Fruit fly (Drosophila melanogaster): ENCODE data around the gene CG13367.

CG13367 gene

dm6 chrX:616761-617476 lies 27.6 kb upstream of the CG13367 start:
- TF ChIP-seq OdsH (GFP tag; optimal IDR thresholded peaks at IDR 0.05) (peak; percentile 2), fru (GFP tag; optimal IDR thresholded peaks at IDR 0.05) (peak; percentile 10), foxo (GFP tag; optimal IDR thresholded peaks at IDR 0.05) (no peak), h (GFP tag; optimal IDR thresholded peaks at IDR 0.05) (no peak), dl (GFP tag; optimal IDR thresholded peaks at IDR 0.05; ENCODE audit: insufficient read depth in 1 of 2, partially characterized antibody in 2 of 2) (no peak), pan (optimal IDR thresholded peaks at IDR 0.05) (no peak), psq (GFP tag; optimal IDR thresholded peaks at IDR 0.05) (no peak), Myc (optimal IDR thresholded peaks at IDR 0.05) (no peak), jim (GFP tag; optimal IDR thresholded peaks at IDR 0.05) (no peak), Jra (GFP tag; optimal IDR thresholded peaks at IDR 0.05) (peak; percentile 23), dsf (GFP tag; optimal IDR thresholded peaks at IDR 0.05; ENCODE audit: borderline replicate concordance) (no peak), Rel (GFP tag; optimal IDR thresholded peaks at IDR 0.05) (no peak), Rel (tag; optimal IDR thresholded peaks at IDR 0.05) (peak; percentile 81), Hnf4 (GFP tag; optimal IDR thresholded peaks at IDR 0.05) (no peak), dmrt93B (GFP tag; optimal IDR thresholded peaks at IDR 0.05) (no peak), Abd-B (GFP tag; optimal IDR thresholded peaks at IDR 0.05) (no peak), N (GFP tag; optimal IDR thresholded peaks at IDR 0.05) (peak; percentile 3), GATAd (GFP tag; optimal IDR thresholded peaks at IDR 0.05) (no peak), woc (GFP tag; optimal IDR thresholded peaks at IDR 0.05) (no peak), Hr78 (GFP tag; optimal IDR thresholded peaks at IDR 0.05) (no peak), ey (GFP tag; optimal IDR thresholded peaks at IDR 0.05) (no peak), sage (GFP tag; optimal IDR thresholded peaks at IDR 0.05) (no peak), Dif (GFP tag; optimal IDR thresholded peaks at IDR 0.05; ENCODE audit: partially characterized antibody) (no peak), rgr (GFP tag; optimal IDR thresholded peaks at IDR 0.05) (no peak), tai (GFP tag; optimal IDR thresholded peaks at IDR 0.05) (no peak), Sp1 (GFP tag; optimal IDR thresholded peaks at IDR 0.05) (no peak), brk (GFP tag; optimal IDR thresholded peaks at IDR 0.05) (no peak), Vsx2 (GFP tag; optimal IDR thresholded peaks at IDR 0.05; ENCODE audit: partially characterized antibody) (no peak), CG9705 (GFP tag; optimal IDR thresholded peaks at IDR 0.05) (no peak), br (GFP tag; optimal IDR thresholded peaks at IDR 0.05) (peak; percentile 34), CrebA (GFP tag; optimal IDR thresholded peaks at IDR 0.05; ENCODE audit: borderline replicate concordance) (no peak)

DNA sequence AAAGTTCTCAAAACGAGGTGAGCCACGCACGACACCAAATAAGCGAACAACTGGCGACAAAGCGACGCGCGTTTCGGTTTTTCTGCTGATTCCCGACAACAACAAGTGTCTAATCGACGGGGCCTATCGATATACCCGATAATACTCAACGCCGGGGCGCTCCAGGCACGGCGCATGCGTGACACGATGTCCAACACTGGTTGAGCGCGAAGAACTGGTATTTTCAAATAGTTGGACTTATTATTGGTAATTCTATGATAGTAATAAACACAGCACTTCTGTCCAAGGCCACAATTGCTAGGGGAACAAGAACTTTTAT lies 27.1 kb upstream of the CG13367 start:
- TF ChIP-seq sv (GFP tag; optimal IDR thresholded peaks at IDR 0.05) (peak; percentile 18), Hnf4 (GFP tag; optimal IDR thresholded peaks at IDR 0.05) (peak; percentile 62), foxo (GFP tag; optimal IDR thresholded peaks at IDR 0.05) (peak in 1 of 2 experiments; percentile 30), dsf (GFP tag; optimal IDR thresholded peaks at IDR 0.05; ENCODE audit: borderline replicate concordance) (no peak), Hr83 (GFP tag; optimal IDR thresholded peaks at IDR 0.05; ENCODE audit: poor library complexity, severe bottlenecking) (peak; percentile 40), h (GFP tag; optimal IDR thresholded peaks at IDR 0.05) (peak; percentile 29)

dm6 chrX:618583-618982 lies 26.0 kb upstream of the CG13367 start:
- peak in 1 of 2 experiments; percentile 1 for TF ChIP-seq foxo (GFP tag; optimal IDR thresholded peaks at IDR 0.05)
- TF ChIP-seq N (GFP tag; optimal IDR thresholded peaks at IDR 0.05) = no peak
- TF ChIP-seq sv (GFP tag; optimal IDR thresholded peaks at IDR 0.05) = peak; percentile 38
- no peak for TF ChIP-seq Myc (optimal IDR thresholded peaks at IDR 0.05)

DNA sequence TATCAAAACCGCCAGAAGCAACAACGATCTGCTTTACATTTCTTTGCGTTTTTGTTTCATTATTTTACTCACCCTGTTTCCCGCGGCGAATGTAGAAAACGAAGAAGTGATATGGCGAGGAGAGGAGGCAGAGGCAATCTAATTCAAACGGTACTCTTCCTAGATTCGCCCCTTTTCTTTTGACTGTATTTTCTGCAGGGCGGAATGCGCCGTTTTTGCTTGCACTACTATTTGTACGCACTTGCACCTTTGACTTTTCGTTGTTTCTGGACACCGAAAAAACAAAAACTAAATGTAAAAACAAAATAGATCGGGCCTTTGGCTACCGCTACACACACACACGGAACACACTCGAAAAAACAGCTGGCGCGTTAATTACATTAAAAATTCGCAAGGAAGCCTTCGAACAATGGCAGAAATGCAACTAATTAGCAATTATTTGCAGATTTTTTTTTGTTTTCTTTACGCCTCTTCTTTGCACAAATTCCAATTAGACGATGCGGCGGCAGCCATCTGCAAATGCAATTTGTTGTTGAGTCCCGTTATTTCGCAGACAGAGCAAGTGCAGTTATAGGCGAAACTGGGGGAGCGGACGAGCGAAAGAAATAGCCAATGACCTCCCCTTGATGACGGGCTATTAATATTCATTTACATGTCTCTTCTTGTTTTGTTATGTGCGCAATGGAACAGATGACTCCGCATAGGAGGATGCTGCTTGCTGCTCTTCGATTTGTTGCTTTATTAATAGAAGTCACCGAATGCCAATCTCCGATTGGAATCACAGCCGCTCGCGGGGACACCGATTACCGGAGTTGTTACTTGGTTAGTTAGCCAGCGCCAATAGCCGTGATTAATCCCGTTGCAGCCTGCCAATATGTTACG lies 25.1 kb upstream of the CG13367 start:
- TF ChIP-seq CG9705 (GFP tag; optimal IDR thresholded peaks at IDR 0.05) (no peak), N (GFP tag; optimal IDR thresholded peaks at IDR 0.05) (peak; percentile 11)

Measured in whole organism, wandering third instar larva.